Fruit fly (Drosophila melanogaster) whole organism, embryonic: Measurements from ENCODE around the gene cno.

Source experiments
- Atf6 ChIP-seq: fragments of 200-800 bp; sonication (Bioruptor generic); IDR thresholded peaks from 2 replicates; pipeline ENCODE4 v1.3.6; 2022; ENCODE audit warnings: missing biosample characterization, missing genetic modification characterization
- Awh ChIP-seq: fragments of 200-800 bp; sonication (Bioruptor generic); IDR thresholded peaks from 2 replicates; pipeline ENCODE4, ENCODE4 v1.3.6; 2022; ENCODE audit warnings: missing biosample characterization, missing genetic modification characterization
- C15 ChIP-seq: fragments of 200-800 bp; sonication (Bioruptor generic); IDR thresholded peaks from 3 replicates; pipeline ENCODE4 v1.3.6; 2022; ENCODE audit warnings: missing biosample characterization, missing genetic modification characterization
- CG11504 ChIP-seq: fragments of 200-800 bp; sonication (Bioruptor generic); optimal IDR thresholded peaks from 3 replicates; lab custom pipeline; 2019; ENCODE audit warnings: missing biosample characterization, mild to moderate bottlenecking, missing genetic modification characterization, moderate library complexity
- CG11695 ChIP-seq: fragments of 200-800 bp; sonication (Bioruptor generic); IDR thresholded peaks from 3 replicates; pipeline ENCODE4 v1.3.6; 2022; ENCODE audit warnings: missing biosample characterization, missing genetic modification characterization
- CG12236 ChIP-seq: fragments of 200-800 bp; sonication (Bioruptor generic); optimal IDR thresholded peaks from 2 replicates; lab custom pipeline; 2016; ENCODE audit warnings: missing biosample characterization, missing genetic modification characterization
- CG17328 ChIP-seq: fragments of 200-800 bp; sonication (Bioruptor generic); IDR thresholded peaks from 2 replicates; pipeline ENCODE4 v1.3.6; 2022; ENCODE audit warnings: missing biosample characterization, missing genetic modification characterization
- CG31441 ChIP-seq: fragments of 200-800 bp; sonication (Bioruptor generic); IDR thresholded peaks from 2 replicates; pipeline ENCODE4 v1.3.6; 2022; ENCODE audit warnings: missing biosample characterization, missing genetic modification characterization
- CG34224 ChIP-seq: fragments of 200-800 bp; sonication (Bioruptor generic); IDR thresholded peaks from 3 replicates; pipeline ENCODE4 v1.3.6; 2022; ENCODE audit warnings: missing biosample characterization, missing genetic modification characterization; ENCODE audit not compliant: partially characterized antibody
- CG42726 ChIP-seq: fragments of 200-800 bp; sonication (Bioruptor generic); IDR thresholded peaks from 2 replicates; pipeline ENCODE4 v1.3.6; 2022; ENCODE audit warnings: missing biosample characterization, missing genetic modification characterization; ENCODE audit not compliant: partially characterized antibody
- CG4404 ChIP-seq: fragments of 200-800 bp; sonication (Bioruptor generic); IDR thresholded peaks from 2 replicates; pipeline ENCODE4 v1.3.6; 2022; ENCODE audit warnings: missing biosample characterization, missing genetic modification characterization
- CG6272 ChIP-seq: fragments of 200-800 bp; sonication (Bioruptor generic); IDR thresholded peaks from 2 replicates; pipeline ENCODE4 v1.3.6; 2022; ENCODE audit warnings: missing biosample characterization, missing genetic modification characterization
- CG6813 ChIP-seq: fragments of 200-800 bp; sonication (Bioruptor generic); optimal IDR thresholded peaks from 2 replicates; lab custom pipeline; 2017; ENCODE audit warnings: missing biosample characterization, missing genetic modification characterization, mild to moderate bottlenecking, moderate library complexity, missing genetic modification reagents
- CoRest ChIP-seq: fragments of 200-800 bp; sonication (Bioruptor generic); optimal IDR thresholded peaks from 3 replicates; lab custom pipeline; 2018; ENCODE audit warnings: missing biosample characterization, mild to moderate bottlenecking, missing genetic modification characterization, moderate library complexity
- Dbx ChIP-seq: fragments of 200-800 bp; sonication (Bioruptor generic); IDR thresholded peaks from 3 replicates; pipeline ENCODE4 v1.3.6; 2022; ENCODE audit warnings: missing biosample characterization, missing genetic modification characterization
- Fer1 ChIP-seq: fragments of 200-800 bp; sonication (Bioruptor generic); optimal IDR thresholded peaks from 2 replicates; lab custom pipeline; 2017; ENCODE audit warnings: missing biosample characterization, mild to moderate bottlenecking, missing genetic modification characterization
- HmgD ChIP-seq: fragments of 200-800 bp; sonication (Bioruptor generic); optimal IDR thresholded peaks from 3 replicates; lab custom pipeline; 2016; ENCODE audit warnings: missing biosample characterization, missing genetic modification characterization
- HmgZ ChIP-seq: fragments of 200-800 bp; sonication (Bioruptor generic); optimal IDR thresholded peaks from 2 replicates; lab custom pipeline; 2018; ENCODE audit warnings: missing biosample characterization, mild to moderate bottlenecking, missing genetic modification characterization
- Hr3 ChIP-seq: fragments of 200-800 bp; sonication (Bioruptor generic); optimal IDR thresholded peaks from 3 replicates; lab custom pipeline; 2016; ENCODE audit warnings: missing biosample characterization, missing genetic modification characterization
- Hr78 ChIP-seq, 2 experiments: fragments of 200-800 bp in 1 of 2; fragments of >200 bp in 1 of 2; sonication (Bioruptor generic) in 1 of 2; optimal IDR thresholded peaks; 2 replicates each; lab custom pipeline; 2017 to 2019; ENCODE audit warnings: missing biosample characterization in 2 of 2, missing genetic modification characterization in 2 of 2, mild to moderate bottlenecking in 1 of 2, moderate library complexity in 1 of 2
- Jarid2 ChIP-seq: fragments of 200-800 bp; sonication (Bioruptor generic); optimal IDR thresholded peaks from 3 replicates; lab custom pipeline; 2017; ENCODE audit warnings: mild to moderate bottlenecking, missing biosample characterization, missing genetic modification reagents, missing genetic modification characterization
- NC2β ChIP-seq: fragments of 200-800 bp; sonication (Bioruptor generic); optimal IDR thresholded peaks from 2 replicates; lab custom pipeline; 2016; ENCODE audit warnings: missing biosample characterization, missing genetic modification characterization
- Poxn ChIP-seq: fragments of 200-800 bp; sonication (Bioruptor generic); IDR thresholded peaks from 2 replicates; pipeline ENCODE4 v1.3.6; 2022; ENCODE audit warnings: missing biosample characterization, missing genetic modification characterization
- Rfx ChIP-seq: fragments of 200-800 bp; sonication (Bioruptor generic); IDR thresholded peaks from 2 replicates; pipeline ENCODE4 v1.3.6; 2022; ENCODE audit warnings: missing biosample characterization, missing genetic modification characterization
- Six4 ChIP-seq: fragments of 200-800 bp; sonication (Bioruptor generic); optimal IDR thresholded peaks from 2 replicates; lab custom pipeline; 2016; ENCODE audit warnings: missing biosample characterization, missing genetic modification characterization
- Usf ChIP-seq: fragments of 200-800 bp; sonication (Bioruptor generic); optimal IDR thresholded peaks from 2 replicates; lab custom pipeline; 2017; ENCODE audit warnings: missing genotype, missing biosample characterization, missing genetic modification characterization
- ash1 ChIP-seq: fragments of 200-800 bp; sonication (Bioruptor generic); optimal IDR thresholded peaks from 2 replicates; lab custom pipeline; 2018; ENCODE audit warnings: missing biosample characterization, mild to moderate bottlenecking, missing genetic modification characterization
- ato ChIP-seq: fragments of 200-800 bp; sonication (Bioruptor generic); IDR thresholded peaks from 2 replicates; pipeline ENCODE4 v1.3.6; 2022; ENCODE audit warnings: missing biosample characterization, missing genetic modification characterization; ENCODE audit not compliant: partially characterized antibody
- bigmax ChIP-seq: fragments of 200-800 bp; sonication (Bioruptor generic); optimal IDR thresholded peaks from 2 replicates; lab custom pipeline; 2018; ENCODE audit warnings: missing biosample characterization, mild to moderate bottlenecking, missing genetic modification characterization
- cad ChIP-seq: fragments of >200 bp; optimal IDR thresholded peaks from 2 replicates; lab custom pipeline; 2017; ENCODE audit warnings: missing biosample characterization, missing genetic modification characterization
- ci ChIP-seq: fragments of 200-800 bp; sonication (Bioruptor generic); IDR thresholded peaks from 3 replicates; pipeline ENCODE4 v1.3.6; 2022; ENCODE audit warnings: missing biosample characterization, missing genetic modification characterization
- da ChIP-seq: fragments of 200-800 bp; sonication (Bioruptor generic); optimal IDR thresholded peaks from 2 replicates; lab custom pipeline; 2016; ENCODE audit warnings: missing biosample characterization, missing genetic modification characterization
- dati ChIP-seq: fragments of 200-800 bp; sonication (Bioruptor generic); IDR thresholded peaks from 2 replicates; pipeline ENCODE4 v1.3.6; 2022; ENCODE audit warnings: missing biosample characterization, missing genetic modification characterization
- dmrt99B ChIP-seq: fragments of 200-800 bp; sonication (Bioruptor generic); optimal IDR thresholded peaks from 2 replicates; lab custom pipeline; 2018; ENCODE audit warnings: missing biosample characterization, mild to moderate bottlenecking, missing genetic modification characterization, moderate library complexity
- dysf ChIP-seq: fragments of 200-800 bp; sonication (Bioruptor generic); IDR thresholded peaks from 3 replicates; pipeline ENCODE4 v1.3.6; 2022; ENCODE audit warnings: missing biosample characterization, missing genetic modification characterization
- eve ChIP-seq, 2 experiments: fragments of >200 bp; optimal IDR thresholded peaks; 2 replicates each; lab custom pipeline; 2017; ENCODE audit warnings: missing biosample characterization in 2 of 2, missing genetic modification characterization in 2 of 2
- gem ChIP-seq: fragments of 200-800 bp; sonication (Bioruptor generic); optimal IDR thresholded peaks from 2 replicates; lab custom pipeline; 2019; ENCODE audit warnings: missing biosample characterization, mild to moderate bottlenecking, missing genetic modification characterization, moderate library complexity
- gt ChIP-seq: fragments of 200-800 bp; sonication (Bioruptor generic); IDR thresholded peaks from 2 replicates; pipeline ENCODE4 v1.3.6; 2022; ENCODE audit warnings: missing biosample characterization, missing genetic modification characterization
- insv ChIP-seq, 2 experiments: fragments of 200-800 bp; sonication (Bioruptor generic); optimal IDR thresholded peaks; 3 replicates each; lab custom pipeline; 2016 to 2018; ENCODE audit warnings: missing biosample characterization in 2 of 2, missing genetic modification characterization in 2 of 2
- odd ChIP-seq: fragments of 200-800 bp; sonication (Bioruptor generic); optimal IDR thresholded peaks from 2 replicates; lab custom pipeline; 2017; ENCODE audit warnings: missing biosample characterization, mild to moderate bottlenecking, missing genetic modification characterization
- p53 ChIP-seq: fragments of 200-800 bp; sonication (Bioruptor generic); optimal IDR thresholded peaks from 2 replicates; lab custom pipeline; 2016; ENCODE audit warnings: missing biosample characterization, missing genetic modification characterization
- pb ChIP-seq: fragments of 200-800 bp; sonication (Bioruptor generic); optimal IDR thresholded peaks from 3 replicates; lab custom pipeline; 2016; ENCODE audit warnings: missing biosample characterization, missing genetic modification characterization
- pho ChIP-seq: fragments of 200-800 bp; sonication (Bioruptor generic); optimal IDR thresholded peaks from 2 replicates; lab custom pipeline; 2016; ENCODE audit warnings: missing biosample characterization, missing genetic modification characterization
- repo ChIP-seq: fragments of 200-800 bp; sonication (Bioruptor generic); optimal IDR thresholded peaks from 2 replicates; lab custom pipeline; 2016; ENCODE audit warnings: missing biosample characterization, missing genetic modification characterization
- ro ChIP-seq: fragments of 200-800 bp; sonication (Bioruptor generic); IDR thresholded peaks from 2 replicates; pipeline ENCODE4 v1.3.6; 2022; ENCODE audit warnings: missing biosample characterization, missing genetic modification characterization
- ssp ChIP-seq: fragments of 200-800 bp; sonication (Bioruptor generic); IDR thresholded peaks from 2 replicates; pipeline ENCODE4 v1.3.6; 2022; ENCODE audit warnings: missing biosample characterization, missing genetic modification characterization
- tll ChIP-seq, 2 experiments: fragments of 200-800 bp in 1 of 2; fragments of >200 bp in 1 of 2; sonication (Bioruptor generic) in 1 of 2; optimal IDR thresholded peaks; 2 replicates each; lab custom pipeline; 2017 to 2019; ENCODE audit warnings: missing biosample characterization in 2 of 2, missing genetic modification characterization in 2 of 2, mild to moderate bottlenecking in 1 of 2, moderate library complexity in 1 of 2
- toy ChIP-seq: fragments of 200-800 bp; sonication (Bioruptor generic); IDR thresholded peaks from 2 replicates; pipeline ENCODE4 v1.3.6; 2022; ENCODE audit warnings: missing biosample characterization, missing genetic modification characterization
- trh ChIP-seq: fragments of 200-800 bp; sonication (Bioruptor generic); optimal IDR thresholded peaks from 2 replicates; lab custom pipeline; 2016; ENCODE audit warnings: missing biosample characterization, missing genetic modification characterization
- vnd ChIP-seq: fragments of 200-800 bp; sonication (Bioruptor generic); IDR thresholded peaks from 3 replicates; pipeline ENCODE4 v1.3.6; 2022; ENCODE audit warnings: missing biosample characterization, missing genetic modification characterization; ENCODE audit not compliant: partially characterized antibody
- z ChIP-seq: fragments of 200-800 bp; sonication (Bioruptor generic); IDR thresholded peaks from 3 replicates; pipeline ENCODE4 v1.3.6; 2022; ENCODE audit warnings: missing biosample characterization, missing genetic modification characterization

cno gene

DNA sequence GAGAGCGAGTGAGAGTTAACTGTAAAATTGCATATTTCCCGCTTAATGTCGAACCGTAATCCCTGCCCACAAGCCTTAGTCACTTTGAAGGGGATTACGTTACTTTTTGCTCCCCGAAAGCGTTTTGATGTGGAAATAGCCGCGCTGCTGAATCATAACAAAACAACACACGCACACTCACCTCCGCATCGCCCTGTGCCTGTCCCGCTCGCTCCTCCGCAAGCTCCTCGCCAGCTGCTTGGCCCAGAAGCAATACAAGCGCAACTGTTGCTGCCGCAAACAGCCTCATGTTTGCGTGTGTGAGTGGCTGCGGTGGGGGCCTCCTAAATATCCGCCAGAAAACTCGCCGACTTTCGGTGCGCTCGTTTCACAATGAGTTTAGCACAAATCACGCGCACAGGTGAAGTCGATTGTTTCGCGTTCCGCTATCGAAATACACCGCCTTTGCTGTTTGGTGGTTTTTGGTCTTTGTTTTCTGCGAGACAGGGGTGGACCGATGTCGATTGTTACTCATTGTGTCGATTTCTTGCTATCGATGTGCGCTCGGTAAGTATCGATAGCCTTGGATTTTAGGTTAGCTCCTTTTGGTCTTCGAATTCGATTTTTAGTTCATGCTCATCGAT lies 34.1 kb upstream of the cno start, which contains the start of gene CtsF (continued):
- TF ChIP-seq repo (GFP tag; lab: Kevin White, UChicago) (no peak), ro (GFP tag; lab: Robert Waterston, UW) (no peak), CG31441 (GFP tag; lab: Robert Waterston, UW) (no peak), ssp (0 out of 2 replicates have a peak, but pooled peaks have one; percentile 20), eve (GFP tag; optimal IDR thresholded peaks at IDR 0.05; lab: Kevin White, UChicago) (no peak), p53 (GFP tag; lab: Kevin White, UChicago) (peak; percentile 0), Atf6 (GFP tag; lab: Robert Waterston, UW) (peak; percentile 43; the same call in 1 of the 2 replicates), Jarid2 (GFP tag; lab: Kevin White, UChicago) (peak; percentile 61), CG34224 (GFP tag; lab: Robert Waterston, UW) (peak; percentile 100), Fer1 (GFP tag; lab: Kevin White, UChicago) (peak; percentile 68), dati (GFP tag; lab: Robert Waterston, UW) (no peak), gt (GFP tag; lab: Robert Waterston, UW) (no peak), Rfx (GFP tag; lab: Robert Waterston, UW) (peak; percentile 60), Hr78 (GFP tag; optimal IDR thresholded peaks at IDR 0.05; lab: Kevin White, UChicago) (no peak), da (GFP tag; lab: Kevin White, UChicago) (no peak), dysf (GFP tag; lab: Robert Waterston, UW) (no peak), insv (GFP tag; optimal IDR thresholded peaks at IDR 0.05; lab: Kevin White, UChicago) (no peak), ci (GFP tag; lab: Robert Waterston, UW) (peak; percentile 56; the same call in 2 of the 3 replicates), ash1 (GFP tag; lab: Kevin White, UChicago) (no peak), CG42726 (GFP tag; lab: Robert Waterston, UW) (peak; percentile 98), cad (GFP tag; lab: Kevin White, UChicago) (no peak), toy (no peak), CG6813 (no peak), NC2β (no peak), Hr3 (GFP tag; lab: Kevin White, UChicago) (no peak), CG4404 (GFP tag; lab: Robert Waterston, UW) (no peak), tll (GFP tag; optimal IDR thresholded peaks at IDR 0.05; lab: Kevin White, UChicago) (no peak), Dbx (0 out of 3 replicates have a peak, but pooled peaks have one; percentile 58), CoRest (tag; lab: Kevin White, UChicago) (peak; percentile 34), pb (no peak), Poxn (no peak), dmrt99B (tag; lab: Kevin White, UChicago) (peak; percentile 14), Awh (no peak), CG11695 (no peak), C15 (GFP tag; lab: Robert Waterston, UW) (no peak), HmgD (GFP tag; lab: Kevin White, UChicago) (peak; percentile 30), ato (GFP tag; lab: Robert Waterston, UW) (peak; percentile 99), gem (tag; lab: Kevin White, UChicago) (no peak), CG6272 (GFP tag; lab: Robert Waterston, UW) (no peak), CG11504 (tag; lab: Kevin White, UChicago) (peak; percentile 13), bigmax (GFP tag; lab: Kevin White, UChicago) (peak; percentile 99), CG12236 (GFP tag; lab: Kevin White, UChicago) (no peak), trh (GFP tag; lab: Kevin White, UChicago) (no peak), odd (GFP tag; lab: Kevin White, UChicago) (peak; percentile 35), CG17328 (GFP tag; lab: Robert Waterston, UW) (no peak; the same call in 1 of the 2 replicates), Usf (GFP tag; lab: Kevin White, UChicago) (no peak), z (GFP tag; lab: Robert Waterston, UW) (0 out of 3 replicates have a peak, but pooled peaks have one; percentile 30), HmgZ (tag; lab: Kevin White, UChicago) (peak; percentile 78), vnd (GFP tag; lab: Robert Waterston, UW) (peak; percentile 99), pho (GFP tag; lab: Kevin White, UChicago) (peak; percentile 23), Six4 (GFP tag; lab: Kevin White, UChicago) (no peak)
